Worm (Caenorhabditis elegans): ENCODE measurements around the gene C55C3.3.

DNA sequence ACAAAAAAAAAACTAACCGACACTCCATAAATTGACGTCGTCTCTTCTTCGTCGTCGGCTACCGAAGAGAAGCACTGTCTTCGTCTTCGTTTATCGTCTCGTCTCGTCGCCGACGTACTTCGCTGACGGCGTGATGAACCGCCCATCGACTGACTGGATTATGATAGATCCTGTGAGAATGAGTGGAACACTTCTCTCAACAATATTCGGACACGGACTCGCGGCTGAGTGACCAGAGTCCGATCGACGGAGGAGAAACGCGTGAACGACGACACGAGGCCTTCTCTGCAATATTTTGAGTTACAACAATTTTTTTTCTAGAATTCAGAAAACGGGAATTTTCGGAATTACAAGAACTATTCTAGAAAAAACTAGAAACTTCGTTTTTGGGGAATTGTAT lies 24.8 kb upstream of the C55C3.3 start, which contains the start of gene skn-1:
- no peak for TF ChIP-seq nhr-237 (tag; optimal IDR thresholded peaks at IDR 0.05)
- TF ChIP-seq egl-27 (tag; optimal IDR thresholded peaks at IDR 0.05) = no peak
